Worm (Caenorhabditis elegans) whole organism, L2 larva: ENCODE measurements around the gene ZK470.1.

Source experiments
- C34F6.9 ChIP-seq: fragments of 150-350 bp; optimal IDR thresholded peaks from 2 replicates; lab custom pipeline; 2014; ENCODE audit warnings: missing biosample characterization, missing genetic modification characterization
- F13H6.1 ChIP-seq: sonication (generic microtip); optimal IDR thresholded peaks from 2 replicates; lab custom pipeline; 2016; ENCODE audit warnings: missing genetic modification characterization, missing compliant biosample characterization
- R02D3.7 ChIP-seq: fragments of 150-350 bp; optimal IDR thresholded peaks from 2 replicates; lab custom pipeline; 2014; ENCODE audit warnings: missing biosample characterization, missing genetic modification characterization
- Y55F3AM.14 ChIP-seq: fragments of 200-800 bp; sonication (Bioruptor generic); optimal IDR thresholded peaks from 2 replicates; lab custom pipeline; 2018; ENCODE audit warnings: mild to moderate bottlenecking, missing genetic modification characterization, missing compliant biosample characterization
- ZK546.5 ChIP-seq: sonication (generic microtip); optimal IDR thresholded peaks from 2 replicates; lab custom pipeline; 2017; ENCODE audit warnings: missing biosample characterization, missing genetic modification characterization
- alr-1 ChIP-seq: fragments of 150-350 bp; optimal IDR thresholded peaks from 2 replicates; lab custom pipeline; 2014; ENCODE audit warnings: missing biosample characterization, missing genetic modification characterization
- ceh-16 ChIP-seq: fragments of 150-350 bp; optimal IDR thresholded peaks from 2 replicates; lab custom pipeline; 2014; ENCODE audit warnings: missing biosample characterization, missing genetic modification characterization
- ceh-82 ChIP-seq: fragments of 150-350 bp; optimal IDR thresholded peaks from 2 replicates; lab custom pipeline; 2014; ENCODE audit warnings: missing biosample characterization, missing genetic modification characterization
- crh-2 ChIP-seq: sonication (generic microtip); optimal IDR thresholded peaks from 2 replicates; lab custom pipeline; 2017; ENCODE audit warnings: missing biosample characterization, missing genetic modification characterization
- dmd-4 ChIP-seq: sonication (generic microtip); optimal IDR thresholded peaks from 2 replicates; lab custom pipeline; 2017; ENCODE audit warnings: missing biosample characterization, missing genetic modification characterization
- egl-27 ChIP-seq: sonication (generic microtip); optimal IDR thresholded peaks from 3 replicates; lab custom pipeline; 2017; ENCODE audit warnings: missing biosample characterization, missing genetic modification reagents, missing genetic modification characterization
- elt-1 ChIP-seq: fragments of 150-350 bp; optimal IDR thresholded peaks from 2 replicates; lab custom pipeline; 2014; ENCODE audit warnings: missing biosample characterization, missing genetic modification characterization
- elt-3 ChIP-seq: sonication (generic microtip); optimal IDR thresholded peaks from 2 replicates; lab custom pipeline; 2017; ENCODE audit warnings: missing biosample characterization, missing genetic modification characterization
- fos-1 ChIP-seq: fragments of 150-350 bp; optimal IDR thresholded peaks from 2 replicates; lab custom pipeline; 2014; ENCODE audit warnings: missing biosample characterization, missing genetic modification characterization
- gmeb-1 ChIP-seq: fragments of 150-350 bp; optimal IDR thresholded peaks from 2 replicates; lab custom pipeline; 2014; ENCODE audit warnings: missing biosample characterization, missing genetic modification characterization
- lin-11 ChIP-seq: fragments of 150-350 bp; sonication (generic microtip); optimal IDR thresholded peaks from 2 replicates; lab custom pipeline; 2014; ENCODE audit warnings: missing biosample characterization, missing genetic modification characterization, inconsistent platforms, mixed read lengths
- lin-39 ChIP-seq: fragments of 150-350 bp; optimal IDR thresholded peaks from 2 replicates; lab custom pipeline; 2014; ENCODE audit warnings: missing biosample characterization, missing genetic modification reagents, missing genetic modification characterization
- lsy-2 ChIP-seq, 2 experiments: fragments of 150-350 bp in 1 of 2; sonication (generic microtip) in 1 of 2; optimal IDR thresholded peaks; 2 replicates each; lab custom pipeline; 2014 to 2017; ENCODE audit warnings: missing biosample characterization in 2 of 2, missing genetic modification characterization in 2 of 2
- mbf-1 ChIP-seq: sonication (generic microtip); optimal IDR thresholded peaks from 2 replicates; lab custom pipeline; 2017; ENCODE audit warnings: missing biosample characterization, missing genetic modification characterization
- mdl-1 ChIP-seq, 2 experiments: fragments of 150-350 bp in 1 of 2; sonication (generic microtip) in 1 of 2; optimal IDR thresholded peaks; 2 replicates each; lab custom pipeline; 2017; ENCODE audit warnings: missing biosample characterization in 2 of 2, missing genetic modification characterization in 2 of 2
- nhr-10 ChIP-seq: sonication (generic microtip); optimal IDR thresholded peaks from 2 replicates; lab custom pipeline; 2017; ENCODE audit warnings: missing biosample characterization, missing genetic modification characterization
- nhr-11 ChIP-seq: fragments of 150-350 bp; optimal IDR thresholded peaks from 2 replicates; lab custom pipeline; 2014; ENCODE audit warnings: missing biosample characterization, missing genetic modification characterization
- nhr-12 ChIP-seq: fragments of 150-350 bp; optimal IDR thresholded peaks from 2 replicates; lab custom pipeline; 2014; ENCODE audit warnings: missing biosample characterization, missing genetic modification characterization
- nhr-129 ChIP-seq: fragments of 150-350 bp; optimal IDR thresholded peaks from 2 replicates; lab custom pipeline; 2014; ENCODE audit warnings: missing biosample characterization, missing genetic modification characterization
- nhr-21 ChIP-seq: fragments of 150-350 bp; optimal IDR thresholded peaks from 2 replicates; lab custom pipeline; 2014; ENCODE audit warnings: missing biosample characterization, missing genetic modification characterization
- nhr-23 ChIP-seq: fragments of 150-350 bp; optimal IDR thresholded peaks from 2 replicates; lab custom pipeline; 2014; ENCODE audit warnings: missing biosample characterization, missing genetic modification reagents, missing genetic modification characterization
- nhr-237 ChIP-seq: fragments of 150-350 bp; optimal IDR thresholded peaks from 2 replicates; lab custom pipeline; 2014; ENCODE audit warnings: missing biosample characterization, missing genetic modification characterization
- nhr-25 ChIP-seq: fragments of 150-350 bp; sonication (generic microtip); optimal IDR thresholded peaks from 3 replicates; lab custom pipeline; 2014; ENCODE audit warnings: missing biosample characterization, missing genetic modification characterization
- nhr-6 ChIP-seq: fragments of 150-350 bp; optimal IDR thresholded peaks from 2 replicates; lab custom pipeline; 2014; ENCODE audit warnings: missing biosample characterization, missing genetic modification characterization
- nhr-77 ChIP-seq: fragments of 150-350 bp; optimal IDR thresholded peaks from 2 replicates; lab custom pipeline; 2014; ENCODE audit warnings: missing biosample characterization, missing genetic modification characterization
- peb-1 ChIP-seq: fragments of 150-350 bp; optimal IDR thresholded peaks from 2 replicates; lab custom pipeline; 2014; ENCODE audit warnings: missing biosample characterization, missing genetic modification characterization
- sem-4 ChIP-seq: fragments of 150-350 bp; optimal IDR thresholded peaks from 2 replicates; lab custom pipeline; 2014; ENCODE audit warnings: missing biosample characterization, missing genetic modification reagents, missing genetic modification characterization
- skn-1 ChIP-seq: sonication (generic microtip); optimal IDR thresholded peaks from 2 replicates; lab custom pipeline; 2017; ENCODE audit warnings: missing biosample characterization, missing genetic modification characterization
- sma-3 ChIP-seq: sonication (generic microtip); optimal IDR thresholded peaks from 2 replicates; lab custom pipeline; 2016; ENCODE audit warnings: missing genetic modification reagents, missing genetic modification characterization, missing compliant biosample characterization
- snpc-4 ChIP-seq: fragments of 150-350 bp; optimal IDR thresholded peaks from 2 replicates; lab custom pipeline; 2014; ENCODE audit warnings: missing biosample characterization, missing genetic modification characterization
- unc-39 ChIP-seq: fragments of 150-350 bp; optimal IDR thresholded peaks from 2 replicates; lab custom pipeline; 2014; ENCODE audit warnings: missing biosample characterization, missing genetic modification characterization
- unc-55 ChIP-seq: fragments of 150-350 bp; sonication (generic microtip); optimal IDR thresholded peaks from 3 replicates; lab custom pipeline; 2014; ENCODE audit warnings: missing biosample characterization, missing genetic modification reagents, missing genetic modification characterization
- unc-62 ChIP-seq: fragments of 150-350 bp; optimal IDR thresholded peaks from 2 replicates; lab custom pipeline; 2014; ENCODE audit warnings: missing biosample characterization, missing genetic modification reagents, missing genetic modification characterization
- ztf-1 ChIP-seq: fragments of 200-800 bp; sonication (Bioruptor generic); conservative IDR thresholded peaks from 2 replicates; pipeline ENCODE4 v1.3.6; 2022; ENCODE audit warnings: missing genetic modification characterization, missing compliant biosample characterization
- ztf-11 ChIP-seq: sonication (generic microtip); optimal IDR thresholded peaks from 2 replicates; lab custom pipeline; 2017; ENCODE audit warnings: missing biosample characterization, missing genetic modification characterization
- ztf-4 ChIP-seq: fragments of 150-350 bp; optimal IDR thresholded peaks from 2 replicates; lab custom pipeline; 2014; ENCODE audit warnings: missing biosample characterization, missing genetic modification characterization

ZK470.1 gene

ce11 chrX:4145051-4145826, 18.3 kb upstream of the ZK470.1 start (continued):
- TF ChIP-seq peb-1 (tag; lab: Kevin White, UChicago) (no peak), nhr-21 (tag; lab: Kevin White, UChicago) (peak; percentile 76), fos-1 (peak; percentile 75), elt-3 (tag; lab: Kevin White, UChicago) (no peak), nhr-77 (tag; lab: Kevin White, UChicago) (peak; percentile 2), ztf-1 (GFP tag; lab: Robert Waterston, UW) (no peak), nhr-23 (no peak), ceh-82 (tag; lab: Kevin White, UChicago) (peak; percentile 32), skn-1 (tag; lab: Kevin White, UChicago) (no peak), mdl-1 (tag; optimal IDR thresholded peaks at IDR 0.05; lab: Kevin White, UChicago) (peak; percentile 94 to 96), gmeb-1 (tag; lab: Kevin White, UChicago) (no peak), snpc-4 (tag; lab: Kevin White, UChicago) (no peak), crh-2 (tag; lab: Kevin White, UChicago) (peak; percentile 80), ZK546.5 (tag; lab: Kevin White, UChicago) (no peak), nhr-11 (tag; lab: Kevin White, UChicago) (no peak), nhr-25 (tag; lab: Kevin White, UChicago) (peak; percentile 87), sma-3 (GFP tag; lab: Kevin White, UChicago) (peak; percentile 83), nhr-129 (peak; percentile 72), nhr-6 (tag; lab: Kevin White, UChicago) (no peak), lin-39 (tag; lab: Kevin White, UChicago) (no peak), nhr-237 (tag; lab: Kevin White, UChicago) (no peak), unc-39 (peak; percentile 26), C34F6.9 (tag; lab: Kevin White, UChicago) (peak; percentile 70), unc-62 (GFP tag; lab: Kevin White, UChicago) (no peak)

DNA sequence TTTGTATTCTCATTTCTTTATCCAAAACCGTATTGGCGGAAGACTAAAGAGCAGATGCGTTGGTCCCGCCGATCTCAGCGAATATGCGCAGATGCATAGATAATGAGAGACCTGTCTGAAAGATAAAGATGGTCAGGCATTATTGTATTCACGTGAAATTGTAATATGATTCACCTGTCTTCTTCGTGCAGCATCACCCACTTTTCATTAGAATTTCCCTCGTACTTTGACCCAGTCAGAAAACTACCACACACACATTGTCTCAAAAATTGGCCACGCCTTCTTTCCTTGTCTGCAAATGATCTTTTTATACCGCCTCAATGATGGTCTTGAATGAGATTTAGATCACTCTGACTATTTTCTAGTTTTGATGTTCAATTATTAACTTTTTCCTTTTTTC, 17.4 kb upstream of the ZK470.1 start:
- peak; percentile 12 for TF ChIP-seq nhr-25 (tag; lab: Kevin White, UChicago)
- TF ChIP-seq lin-39 (tag; lab: Kevin White, UChicago) = no peak
- TF ChIP-seq R02D3.7 = no peak
- TF ChIP-seq nhr-12 (tag; lab: Kevin White, UChicago) = no peak
- TF ChIP-seq nhr-129 = peak; percentile 45
- TF ChIP-seq nhr-11 (tag; lab: Kevin White, UChicago) = no peak
- peak; percentile 91 for TF ChIP-seq ztf-4 (tag; lab: Kevin White, UChicago)

ce11 chrX:4146798-4147543, 16.5 kb upstream of the ZK470.1 start:
- no peak for TF ChIP-seq mdl-1 (tag; optimal IDR thresholded peaks at IDR 0.05; lab: Kevin White, UChicago)
- no peak for TF ChIP-seq ceh-16
- no peak for TF ChIP-seq nhr-23
- TF ChIP-seq ztf-4 (tag; lab: Kevin White, UChicago) = peak; percentile 36
- TF ChIP-seq sma-3 (GFP tag; lab: Kevin White, UChicago) = peak; percentile 11

- TF ChIP-seq egl-27 (tag; lab: Kevin White, UChicago) (no peak), dmd-4 (tag; lab: Kevin White, UChicago) (peak; percentile 52), R02D3.7 (no peak), skn-1 (tag; lab: Kevin White, UChicago) (no peak), mdl-1 (tag; optimal IDR thresholded peaks at IDR 0.05; lab: Kevin White, UChicago) (no peak), nhr-21 (tag; lab: Kevin White, UChicago) (peak; percentile 46), sem-4 (tag; lab: Kevin White, UChicago) (peak; percentile 67), unc-39 (no peak), ztf-11 (tag; lab: Kevin White, UChicago) (no peak), peb-1 (tag; lab: Kevin White, UChicago) (no peak), nhr-129 (peak; percentile 33), unc-55 (GFP tag; lab: Kevin White, UChicago) (no peak), Y55F3AM.14 (no peak), elt-1 (tag; lab: Kevin White, UChicago) (no peak), C34F6.9 (tag; lab: Kevin White, UChicago) (peak; percentile 12), nhr-237 (tag; lab: Kevin White, UChicago) (no peak), gmeb-1 (tag; lab: Kevin White, UChicago) (no peak), alr-1 (no peak), nhr-25 (tag; lab: Kevin White, UChicago) (peak; percentile 71), lsy-2 (tag; optimal IDR thresholded peaks at IDR 0.05; lab: Kevin White, UChicago) (peak; percentile 0 to 55), lin-39 (tag; lab: Kevin White, UChicago) (no peak), ztf-4 (tag; lab: Kevin White, UChicago) (peak; percentile 93), F13H6.1 (tag; lab: Kevin White, UChicago) (peak; percentile 25), lin-11 (tag; lab: Kevin White, UChicago) (no peak), ceh-82 (tag; lab: Kevin White, UChicago) (no peak), nhr-10 (no peak), mbf-1 (tag; lab: Kevin White, UChicago) (no peak)
These were observed 15.7 kb upstream of the ZK470.1 start for ce11 chrX:4147600-4148448.
